Worm (Caenorhabditis elegans): Measurements from ENCODE around the gene F21D12.2.

DNA sequence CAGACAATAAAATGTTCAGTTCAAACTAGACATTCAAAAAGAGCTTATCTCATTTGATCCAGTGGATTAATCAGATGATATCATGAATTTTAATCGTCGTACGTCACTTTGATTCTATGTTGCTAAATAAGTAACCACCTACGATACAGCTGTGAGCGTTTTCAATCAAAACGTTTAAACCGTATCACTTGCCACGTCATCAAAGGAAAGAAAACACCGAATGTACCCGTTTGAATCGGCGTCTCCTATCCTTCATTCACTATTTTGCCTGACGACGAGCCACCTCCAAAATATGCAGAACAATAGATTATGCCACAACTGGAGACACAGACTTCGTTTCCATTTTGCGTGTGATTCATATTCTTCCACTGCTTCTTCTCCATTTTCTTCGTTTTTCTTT, 28.3 kb downstream of the F21D12.2 start:
- TF ChIP-seq gei-8 (GFP tag; optimal IDR thresholded peaks at IDR 0.05) (no peak), ztf-11 (tag; optimal IDR thresholded peaks at IDR 0.05) (no peak), ama-1 (optimal IDR thresholded peaks at IDR 0.05) (no peak), unc-130 (GFP tag; optimal IDR thresholded peaks at IDR 0.05) (no peak), nhr-10 (tag; optimal IDR thresholded peaks at IDR 0.05) (no peak), lin-39 (tag; optimal IDR thresholded peaks at IDR 0.05) (no peak), madf-9 (GFP tag; conservative IDR thresholded peaks at IDR 0.05) (no peak)
